Worm (Caenorhabditis elegans) whole organism, L4/young adult: ENCODE measurements around the gene uggt-1.

Experiments
- W03F9.2 ChIP-seq: fragments of 150-350 bp; optimal IDR thresholded peaks from 2 replicates; lab custom pipeline; 2014; ENCODE audit warnings: missing biosample characterization, missing genetic modification characterization
- dao-5 ChIP-seq: sonication (generic microtip); optimal IDR thresholded peaks from 2 replicates; lab custom pipeline; 2016; ENCODE audit warnings: missing genotype, missing genetic modification characterization, moderate library complexity, missing compliant biosample characterization
- him-1 ChIP-seq: sonication (generic microtip); optimal IDR thresholded peaks from 2 replicates; lab custom pipeline; 2016; ENCODE audit warnings: missing genotype, missing genetic modification reagents, missing genetic modification characterization, missing compliant biosample characterization

DNA sequence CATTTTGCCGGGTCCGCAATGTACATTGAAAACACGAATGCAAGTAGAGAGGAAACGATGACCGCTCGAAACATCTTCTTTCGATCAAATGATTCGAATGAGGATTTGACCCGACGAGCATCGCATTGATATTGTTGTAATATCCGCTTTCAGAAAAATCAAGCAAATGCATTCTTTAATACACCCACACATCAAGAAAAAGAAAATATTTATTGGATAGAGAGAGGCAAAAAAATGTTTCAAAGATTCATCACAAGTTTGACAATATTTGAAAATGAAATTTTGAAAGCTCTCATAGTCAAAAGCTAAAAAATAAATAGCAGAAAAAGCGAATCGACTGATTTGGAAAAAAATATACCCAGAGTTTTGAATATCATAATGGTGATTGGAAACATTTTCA lies 5.3 kb downstream of the uggt-1 start, which contains the start of gene try-14:
- no peak for TF ChIP-seq dao-5
- TF ChIP-seq him-1 (tag; lab: Kevin White, UChicago), result no peak
- TF ChIP-seq W03F9.2 (tag; lab: Kevin White, UChicago), result no peak
